Fruit fly (Drosophila melanogaster) Kc167 (cell line): Measurements from ENCODE around the gene nebu.

Experiments
- Myc ChIP-seq: fragments of >200 bp; optimal IDR thresholded peaks from 2 replicates; lab custom pipeline; 2017; ENCODE audit warnings: missing external identifiers
- Sin3A ChIP-seq: fragments of >200 bp; optimal IDR thresholded peaks from 2 replicates; lab custom pipeline; 2018; ENCODE audit warnings: missing external identifiers
- h ChIP-seq: fragments of >200 bp; optimal IDR thresholded peaks from 3 replicates; lab custom pipeline; 2018; ENCODE audit warnings: missing external identifiers
- insv ChIP-seq: fragments of >200 bp; optimal IDR thresholded peaks from 3 replicates; lab custom pipeline; 2018; ENCODE audit warnings: missing external identifiers
- psq ChIP-seq: fragments of >200 bp; optimal IDR thresholded peaks from 2 replicates; lab custom pipeline; 2017; ENCODE audit warnings: missing external identifiers
- ttk ChIP-seq: sonication (Bioruptor generic); optimal IDR thresholded peaks from 2 replicates; lab custom pipeline; 2017; ENCODE audit warnings: missing external identifiers

The nebu gene

dm6 chr3L:12842532-12842931 is 374 bp downstream of the nebu start:
- TF ChIP-seq insv (lab: Kevin White, UChicago) = no peak
- TF ChIP-seq Sin3A (lab: Kevin White, UChicago) = no peak
- TF ChIP-seq ttk = no peak
- TF ChIP-seq h (lab: Kevin White, UChicago) = no peak
- no peak for TF ChIP-seq psq
- TF ChIP-seq Myc (lab: Kevin White, UChicago) = no peak

dm6 chr3L:12841459-12841858 is 1.4 kb downstream of the nebu start:
- no peak for TF ChIP-seq ttk
- TF ChIP-seq h (lab: Kevin White, UChicago) = no peak
- no peak for TF ChIP-seq insv (lab: Kevin White, UChicago)
- TF ChIP-seq Myc (lab: Kevin White, UChicago) = no peak
- no peak for TF ChIP-seq Sin3A (lab: Kevin White, UChicago)
- no peak for TF ChIP-seq psq

dm6 chr3L:12839882-12840281 is 3.0 kb downstream of the nebu start:
- TF ChIP-seq h (lab: Kevin White, UChicago) (no peak), Sin3A (lab: Kevin White, UChicago) (no peak), psq (no peak), insv (lab: Kevin White, UChicago) (no peak), Myc (lab: Kevin White, UChicago) (no peak), ttk (no peak)

dm6 chr3L:12837196-12837720 is 5.6 kb downstream of the nebu start:
- TF ChIP-seq insv (lab: Kevin White, UChicago) = no peak
- no peak for TF ChIP-seq Sin3A (lab: Kevin White, UChicago)
- TF ChIP-seq Myc (lab: Kevin White, UChicago) = no peak
- TF ChIP-seq psq = no peak
- no peak for TF ChIP-seq h (lab: Kevin White, UChicago)
- no peak for TF ChIP-seq ttk

dm6 chr3L:12835511-12836479 is 7.1 kb downstream of the nebu start:
- TF ChIP-seq insv (lab: Kevin White, UChicago) = no peak
- no peak for TF ChIP-seq h (lab: Kevin White, UChicago)
- TF ChIP-seq Myc (lab: Kevin White, UChicago) = no peak
- no peak for TF ChIP-seq Sin3A (lab: Kevin White, UChicago)
- no peak for TF ChIP-seq psq
- TF ChIP-seq ttk = no peak

- TF ChIP-seq insv (lab: Kevin White, UChicago) = no peak
Measured at dm6 chr3L:12834526-12835213, 8.2 kb downstream of the nebu start.

dm6 chr3L:12833864-12834525 is 8.9 kb downstream of the nebu start:
- TF ChIP-seq Sin3A (lab: Kevin White, UChicago) (no peak), h (lab: Kevin White, UChicago) (no peak), insv (lab: Kevin White, UChicago) (no peak), psq (no peak), ttk (no peak), Myc (lab: Kevin White, UChicago) (no peak)

- no peak for TF ChIP-seq ttk
- no peak for TF ChIP-seq insv (lab: Kevin White, UChicago)
- no peak for TF ChIP-seq h (lab: Kevin White, UChicago)
- TF ChIP-seq psq = no peak
- TF ChIP-seq Myc (lab: Kevin White, UChicago) = no peak
- no peak for TF ChIP-seq Sin3A (lab: Kevin White, UChicago)
Measured at dm6 chr3L:12833354-12833753, 9.6 kb downstream of the nebu start.

- TF ChIP-seq h (lab: Kevin White, UChicago) (no peak), Myc (lab: Kevin White, UChicago) (no peak), insv (lab: Kevin White, UChicago) (no peak), psq (no peak), Sin3A (lab: Kevin White, UChicago) (no peak), ttk (no peak)
Measured at dm6 chr3L:12832355-12832881, 10.5 kb downstream of the nebu start.

- no peak for TF ChIP-seq h (lab: Kevin White, UChicago)
- no peak for TF ChIP-seq Sin3A (lab: Kevin White, UChicago)
- TF ChIP-seq ttk = no peak
- no peak for TF ChIP-seq insv (lab: Kevin White, UChicago)
Measured at dm6 chr3L:12831290-12831952, 11.5 kb downstream of the nebu start.

dm6 chr3L:12830416-12830815 is 12.5 kb downstream of the nebu start:
- no peak for TF ChIP-seq h (lab: Kevin White, UChicago)
- no peak for TF ChIP-seq Myc (lab: Kevin White, UChicago)
- TF ChIP-seq ttk = no peak
- no peak for TF ChIP-seq psq
- no peak for TF ChIP-seq Sin3A (lab: Kevin White, UChicago)
- TF ChIP-seq insv (lab: Kevin White, UChicago) = no peak
